Worm (Caenorhabditis elegans): ENCODE data around the gene srx-60.

DNA sequence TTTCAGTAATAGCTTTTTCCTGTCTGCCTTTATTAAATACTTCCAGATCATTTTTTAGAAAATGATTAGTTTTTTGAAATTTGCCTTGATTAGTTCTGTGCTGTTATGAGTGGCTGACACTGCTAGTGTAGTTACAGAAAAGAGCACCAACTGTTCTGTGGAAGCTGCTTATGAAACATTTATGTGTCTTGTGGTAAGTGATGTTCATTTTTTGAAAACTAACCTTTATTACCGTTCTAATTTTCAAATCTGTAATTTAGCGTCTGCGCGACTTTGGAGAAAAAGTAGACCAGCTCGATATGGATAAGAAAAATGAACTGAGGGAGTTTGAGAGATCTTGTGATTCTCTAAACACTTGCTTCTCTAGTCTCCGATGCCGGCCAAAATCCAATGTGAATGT lies 31.1 kb upstream of the srx-60 start, which contains the start of gene srj-14:
- TF ChIP-seq lin-39 (tag; optimal IDR thresholded peaks at IDR 0.05) = no peak
- TF ChIP-seq R02D3.7 (tag; optimal IDR thresholded peaks at IDR 0.05) = no peak
- no peak for TF ChIP-seq lsy-2 (tag; optimal IDR thresholded peaks at IDR 0.05)
- TF ChIP-seq nhr-11 (tag; optimal IDR thresholded peaks at IDR 0.05) = no peak
- TF ChIP-seq elt-3 (tag; optimal IDR thresholded peaks at IDR 0.05) = no peak
- TF ChIP-seq ama-1 (optimal IDR thresholded peaks at IDR 0.05) = no peak
